Worm (Caenorhabditis elegans) whole organism, mixed stage, embryonic: Measurements from ENCODE around the gene ttll-4.

Source experiments
- M03D4.4 ChIP-seq: sonication (generic microtip); optimal IDR thresholded peaks from 2 replicates; lab custom pipeline; 2017; ENCODE audit warnings: mild to moderate bottlenecking, missing genetic modification characterization, missing compliant biosample characterization
- bed-3 ChIP-seq: fragments of 200-800 bp; sonication (Bioruptor generic); optimal IDR thresholded peaks from 3 replicates; lab custom pipeline; 2018; ENCODE audit warnings: mild to moderate bottlenecking, missing genetic modification characterization, moderate library complexity, missing compliant biosample characterization
- blmp-1 ChIP-seq: fragments of 150-350 bp; optimal IDR thresholded peaks from 2 replicates; lab custom pipeline; 2014; ENCODE audit warnings: missing biosample characterization, missing genetic modification characterization
- ceh-39 ChIP-seq: fragments of 150-350 bp; optimal IDR thresholded peaks from 2 replicates; lab custom pipeline; 2014; ENCODE audit warnings: missing biosample characterization, missing genetic modification characterization
- ceh-43 ChIP-seq: fragments of 200-800 bp; sonication (Bioruptor generic); optimal IDR thresholded peaks from 2 replicates; lab custom pipeline; 2018; ENCODE audit warnings: mild to moderate bottlenecking, missing genetic modification characterization, moderate library complexity, missing compliant biosample characterization
- ceh-83 ChIP-seq: fragments of 200-800 bp; sonication (Bioruptor generic); optimal IDR thresholded peaks from 2 replicates; lab custom pipeline; 2018; ENCODE audit warnings: mild to moderate bottlenecking, missing genetic modification characterization, missing compliant biosample characterization
- ces-1 ChIP-seq: fragments of 150-350 bp; optimal IDR thresholded peaks from 2 replicates; lab custom pipeline; 2014; ENCODE audit warnings: missing biosample characterization, missing genetic modification reagents, missing genetic modification characterization
- cnd-1 ChIP-seq: fragments of 200-800 bp; sonication (Bioruptor generic); optimal IDR thresholded peaks from 2 replicates; lab custom pipeline; 2018; ENCODE audit warnings: mild to moderate bottlenecking, missing genetic modification characterization, missing compliant biosample characterization
- drap-1 ChIP-seq: fragments of 200-800 bp; sonication (Bioruptor generic); optimal IDR thresholded peaks from 3 replicates; lab custom pipeline; 2018; ENCODE audit warnings: mild to moderate bottlenecking, missing genetic modification characterization, missing compliant biosample characterization
- elt-1 ChIP-seq: sonication (generic microtip); optimal IDR thresholded peaks from 2 replicates; lab custom pipeline; 2017; ENCODE audit warnings: missing genetic modification characterization, mild to moderate bottlenecking, missing compliant biosample characterization, antibody characterized with exemption, moderate library complexity, borderline replicate concordance; ENCODE audit not compliant: insufficient read depth
- flh-1 ChIP-seq: fragments of 200-800 bp; sonication (Bioruptor generic); optimal IDR thresholded peaks from 2 replicates; lab custom pipeline; 2018; ENCODE audit warnings: mild to moderate bottlenecking, missing genetic modification characterization, moderate library complexity, missing compliant biosample characterization
- ham-2 ChIP-seq: fragments of 200-800 bp; sonication (Bioruptor generic); optimal IDR thresholded peaks from 2 replicates; lab custom pipeline; 2018; ENCODE audit warnings: mild to moderate bottlenecking, missing genetic modification characterization, missing compliant biosample characterization
- hlh-1 ChIP-seq: fragments of 150-350 bp; optimal IDR thresholded peaks from 2 replicates; lab custom pipeline; 2014; ENCODE audit warnings: missing biosample characterization, missing genetic modification reagents, missing genetic modification characterization
- lin-13 ChIP-seq: fragments of 150-350 bp; optimal IDR thresholded peaks from 2 replicates; lab custom pipeline; 2014; ENCODE audit warnings: missing biosample characterization, missing genetic modification characterization
- lin-32 ChIP-seq: fragments of 200-800 bp; sonication (Bioruptor generic); optimal IDR thresholded peaks from 2 replicates; lab custom pipeline; 2018; ENCODE audit warnings: mild to moderate bottlenecking, missing genetic modification characterization, missing compliant biosample characterization
- lsy-2 ChIP-seq: fragments of 150-350 bp; optimal IDR thresholded peaks from 2 replicates; lab custom pipeline; 2014; ENCODE audit warnings: missing biosample characterization, missing genetic modification characterization
- mab-5 ChIP-seq: fragments of 150-350 bp; optimal IDR thresholded peaks from 2 replicates; lab custom pipeline; 2014; ENCODE audit warnings: missing biosample characterization, missing genetic modification characterization
- mep-1 ChIP-seq: fragments of 150-350 bp; optimal IDR thresholded peaks from 2 replicates; lab custom pipeline; 2017; ENCODE audit warnings: missing biosample characterization, missing genetic modification reagents, missing genetic modification characterization, inconsistent platforms
- mls-2 ChIP-seq: sonication (generic microtip); optimal IDR thresholded peaks from 2 replicates; lab custom pipeline; 2016; ENCODE audit warnings: mild to moderate bottlenecking, missing genetic modification characterization, moderate library complexity, missing compliant biosample characterization
- nhr-12 ChIP-seq: fragments of 150-350 bp; optimal IDR thresholded peaks from 2 replicates; lab custom pipeline; 2014; ENCODE audit warnings: missing biosample characterization, missing genetic modification characterization
- nhr-2 ChIP-seq: fragments of 150-350 bp; optimal IDR thresholded peaks from 2 replicates; lab custom pipeline; 2014; ENCODE audit warnings: missing biosample characterization, missing genetic modification characterization
- nhr-237 ChIP-seq: fragments of 150-350 bp; optimal IDR thresholded peaks from 2 replicates; lab custom pipeline; 2014; ENCODE audit warnings: missing biosample characterization, missing genetic modification characterization
- nhr-28 ChIP-seq: fragments of 150-350 bp; optimal IDR thresholded peaks from 2 replicates; lab custom pipeline; 2014; ENCODE audit warnings: missing biosample characterization, missing genetic modification characterization
- nhr-76 ChIP-seq: sonication (generic microtip); optimal IDR thresholded peaks from 2 replicates; lab custom pipeline; 2017; ENCODE audit warnings: missing biosample characterization, missing genetic modification characterization
- pha-4 ChIP-seq: fragments of 150-350 bp; optimal IDR thresholded peaks from 2 replicates; lab custom pipeline; 2018; ENCODE audit warnings: missing biosample characterization, missing genetic modification reagents, missing genetic modification characterization
- sem-2 ChIP-seq: fragments of 200-800 bp; sonication (Bioruptor generic); optimal IDR thresholded peaks from 2 replicates; lab custom pipeline; 2018; ENCODE audit warnings: mild to moderate bottlenecking, missing genetic modification characterization, missing compliant biosample characterization
- sptf-1 ChIP-seq: sonication (generic microtip); optimal IDR thresholded peaks from 2 replicates; lab custom pipeline; 2017; ENCODE audit warnings: mild to moderate bottlenecking, missing genetic modification characterization, moderate library complexity, missing compliant biosample characterization
- unc-120 ChIP-seq: sonication (generic microtip); optimal IDR thresholded peaks from 2 replicates; lab custom pipeline; 2017; ENCODE audit warnings: missing genetic modification characterization, missing compliant biosample characterization; ENCODE audit not compliant: poor library complexity, severe bottlenecking
- unc-39 ChIP-seq: fragments of 150-350 bp; optimal IDR thresholded peaks from 2 replicates; lab custom pipeline; 2014; ENCODE audit warnings: missing biosample characterization, missing genetic modification characterization
- unc-62 ChIP-seq: fragments of 150-350 bp; optimal IDR thresholded peaks from 2 replicates; lab custom pipeline; 2014; ENCODE audit warnings: missing biosample characterization, missing genetic modification reagents, missing genetic modification characterization
- zip-8 ChIP-seq: fragments of 150-350 bp; optimal IDR thresholded peaks from 2 replicates; lab custom pipeline; 2014; ENCODE audit warnings: missing biosample characterization, missing genetic modification characterization
- ztf-11 ChIP-seq: fragments of 150-350 bp; optimal IDR thresholded peaks from 2 replicates; lab custom pipeline; 2014; ENCODE audit warnings: missing biosample characterization, missing genetic modification characterization

ttll-4 gene

ce11 chrIII:10160385-10160784 lies 36.4 kb downstream of the ttll-4 start, which contains the start of the genes K08E5.5 and mua-3:
K08E5.5 (minus strand) TSS chrIII:10160485.
mua-3 (plus strand) TSS chrIII:10160697.
- no peak for TF ChIP-seq unc-39 (tag; lab: Kevin White, UChicago)
- TF ChIP-seq nhr-2: no peak
- TF ChIP-seq lin-13 (tag; lab: Kevin White, UChicago): no peak
- TF ChIP-seq bed-3 (GFP tag; lab: Kevin White, UChicago): no peak
- no peak for TF ChIP-seq nhr-12 (tag; lab: Kevin White, UChicago)
- TF ChIP-seq blmp-1: no peak
- no peak for TF ChIP-seq mep-1 (tag; lab: Kevin White, UChicago)
- TF ChIP-seq sem-2: no peak
- no peak for TF ChIP-seq pha-4 (tag; lab: Kevin White, UChicago)
- TF ChIP-seq flh-1 (GFP tag; lab: Kevin White, UChicago): no peak
- no peak for TF ChIP-seq elt-1 (tag; lab: Kevin White, UChicago)
- no peak for TF ChIP-seq cnd-1
- no peak for TF ChIP-seq lsy-2 (tag; lab: Kevin White, UChicago)
- TF ChIP-seq mab-5 (tag; lab: Kevin White, UChicago): no peak
- no peak for TF ChIP-seq ces-1 (GFP tag; lab: Kevin White, UChicago)

ce11 chrIII:10170265-10170664 lies 46.3 kb downstream of the ttll-4 start:
- no peak for TF ChIP-seq pha-4 (tag; lab: Kevin White, UChicago)
- no peak for TF ChIP-seq ces-1 (GFP tag; lab: Kevin White, UChicago)
- TF ChIP-seq mab-5 (tag; lab: Kevin White, UChicago): no peak
- no peak for TF ChIP-seq nhr-28 (tag; lab: Kevin White, UChicago)
- no peak for TF ChIP-seq nhr-237
- no peak for TF ChIP-seq cnd-1
- no peak for TF ChIP-seq mls-2 (tag; lab: Kevin White, UChicago)
- TF ChIP-seq lin-13 (tag; lab: Kevin White, UChicago): no peak
- TF ChIP-seq sptf-1 (tag; lab: Kevin White, UChicago): no peak
- no peak for TF ChIP-seq sem-2
- no peak for TF ChIP-seq ceh-43 (GFP tag; lab: Kevin White, UChicago)
- TF ChIP-seq hlh-1 (tag; lab: Kevin White, UChicago): no peak
- no peak for TF ChIP-seq ceh-83
- TF ChIP-seq blmp-1: no peak
- no peak for TF ChIP-seq mep-1 (tag; lab: Kevin White, UChicago)
- no peak for TF ChIP-seq drap-1 (GFP tag; lab: Kevin White, UChicago)
- no peak for TF ChIP-seq nhr-76 (tag; lab: Kevin White, UChicago)

DNA sequence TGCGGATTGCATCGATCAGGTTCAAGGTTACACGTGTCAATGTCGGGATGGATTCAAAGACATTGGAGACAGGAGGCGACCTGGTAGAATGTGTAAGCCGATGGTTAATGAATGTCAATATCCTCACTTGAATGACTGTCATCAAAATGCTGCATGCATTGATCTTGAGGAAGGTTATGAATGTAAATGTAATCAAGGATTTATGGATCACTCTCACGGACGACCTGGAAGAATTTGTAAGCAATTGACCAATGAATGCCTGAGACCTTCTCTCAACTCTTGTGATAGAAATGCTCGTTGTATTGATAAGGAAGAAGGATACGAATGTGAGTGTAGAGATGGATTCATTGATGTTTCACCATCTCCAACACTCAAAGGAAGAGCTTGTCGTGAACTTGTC lies 54.0 kb downstream of the ttll-4 start:
- no peak for TF ChIP-seq ces-1 (GFP tag; lab: Kevin White, UChicago)

- TF ChIP-seq ceh-39 (no peak), ceh-83 (no peak), unc-120 (tag; lab: Kevin White, UChicago) (no peak), M03D4.4 (tag; lab: Kevin White, UChicago) (no peak), elt-1 (tag; lab: Kevin White, UChicago) (no peak), mls-2 (tag; lab: Kevin White, UChicago) (no peak), nhr-237 (no peak), blmp-1 (no peak), nhr-76 (tag; lab: Kevin White, UChicago) (no peak), lin-32 (no peak), mab-5 (tag; lab: Kevin White, UChicago) (no peak), drap-1 (GFP tag; lab: Kevin White, UChicago) (no peak), pha-4 (tag; lab: Kevin White, UChicago) (no peak), lin-13 (tag; lab: Kevin White, UChicago) (no peak), ham-2 (GFP tag; lab: Kevin White, UChicago) (no peak), zip-8 (tag; lab: Kevin White, UChicago) (no peak), ces-1 (GFP tag; lab: Kevin White, UChicago) (no peak), ztf-11 (no peak)
These were observed 54.6 kb downstream of the ttll-4 start for ce11 chrIII:10178552-10178951.

- TF ChIP-seq nhr-28 (tag; lab: Kevin White, UChicago): no peak
- no peak for TF ChIP-seq lin-13 (tag; lab: Kevin White, UChicago)
- no peak for TF ChIP-seq pha-4 (tag; lab: Kevin White, UChicago)
- TF ChIP-seq mep-1 (tag; lab: Kevin White, UChicago): no peak
- TF ChIP-seq ceh-83: no peak
- no peak for TF ChIP-seq hlh-1 (tag; lab: Kevin White, UChicago)
- TF ChIP-seq mls-2 (tag; lab: Kevin White, UChicago): no peak
- TF ChIP-seq ham-2 (GFP tag; lab: Kevin White, UChicago): no peak
- TF ChIP-seq lin-32: no peak
- no peak for TF ChIP-seq cnd-1
- TF ChIP-seq unc-62 (GFP tag; lab: Kevin White, UChicago): no peak
- TF ChIP-seq, all 35 proteins: peak for 0
These were observed 55.5 kb downstream of the ttll-4 start for ce11 chrIII:10179444-10179843.
